Worm (Caenorhabditis elegans): ENCODE measurements around the gene irld-50.

irld-50 gene

ce11 chrII:2925806-2926558 lies 17.9 kb downstream of the irld-50 start (continued):
- TF ChIP-seq Y53F4B.3 (GFP tag; IDR thresholded peaks at IDR 0.05) (no peak), Y79H2A.3 (GFP tag; conservative IDR thresholded peaks at IDR 0.05) (no peak), ZK185.1 (tag; optimal IDR thresholded peaks at IDR 0.05; ENCODE audit: poor library complexity, severe bottlenecking) (no peak), hmg-20 (GFP tag; IDR thresholded peaks at IDR 0.05) (no peak), bed-2 (GFP tag; IDR thresholded peaks at IDR 0.05) (no peak), atf-7 (tag; optimal IDR thresholded peaks at IDR 0.05) (no peak), zfh-2 (GFP tag; conservative IDR thresholded peaks at IDR 0.05) (peak; percentile 68), attf-3 (GFP tag; conservative IDR thresholded peaks at IDR 0.05) (no peak), rec-8 (tag; optimal IDR thresholded peaks at IDR 0.05) (no peak), egrh-3 (GFP tag; IDR thresholded peaks at IDR 0.05) (peak; percentile 72), tbx-9 (tag; optimal IDR thresholded peaks at IDR 0.05; ENCODE audit: borderline replicate concordance) (no peak), T07F8.4 (tag; optimal IDR thresholded peaks at IDR 0.05) (no peak), madf-8 (GFP tag; conservative IDR thresholded peaks at IDR 0.05) (no peak), B0019.2 (GFP tag; conservative IDR thresholded peaks at IDR 0.05) (no peak), snpc-1.1 (tag; optimal IDR thresholded peaks at IDR 0.05; ENCODE audit: insufficient read depth) (no peak), nhr-80 (tag; optimal IDR thresholded peaks at IDR 0.05) (no peak), ekl-4 (GFP tag; IDR thresholded peaks at IDR 0.05) (no peak), mel-28 (tag; optimal IDR thresholded peaks at IDR 0.05; ENCODE audit: borderline replicate concordance) (no peak), aptf-3 (GFP tag; IDR thresholded peaks at IDR 0.05) (0 out of 2 replicates have a peak, but pooled peaks have one; percentile 7), K12H6.12 (tag; optimal IDR thresholded peaks at IDR 0.05) (no peak), snpc-3.4 (tag; optimal IDR thresholded peaks at IDR 0.05) (no peak), tlf-1 (GFP tag; optimal IDR thresholded peaks at IDR 0.05) (no peak), cebp-1 (GFP tag; IDR thresholded peaks at IDR 0.05) (no peak), cebp-1 (tag; optimal IDR thresholded peaks at IDR 0.05) (no peak), K11D2.4 (GFP tag; IDR thresholded peaks at IDR 0.05) (no peak), ets-4 (GFP tag; optimal IDR thresholded peaks at IDR 0.05) (peak; percentile 3), dox-1 (GFP tag; IDR thresholded peaks at IDR 0.05) (no peak), F55B11.4 (tag; optimal IDR thresholded peaks at IDR 0.05; ENCODE audit: borderline replicate concordance, insufficient read depth) (no peak), ztf-22 (GFP tag; optimal IDR thresholded peaks at IDR 0.05) (no peak)

DNA sequence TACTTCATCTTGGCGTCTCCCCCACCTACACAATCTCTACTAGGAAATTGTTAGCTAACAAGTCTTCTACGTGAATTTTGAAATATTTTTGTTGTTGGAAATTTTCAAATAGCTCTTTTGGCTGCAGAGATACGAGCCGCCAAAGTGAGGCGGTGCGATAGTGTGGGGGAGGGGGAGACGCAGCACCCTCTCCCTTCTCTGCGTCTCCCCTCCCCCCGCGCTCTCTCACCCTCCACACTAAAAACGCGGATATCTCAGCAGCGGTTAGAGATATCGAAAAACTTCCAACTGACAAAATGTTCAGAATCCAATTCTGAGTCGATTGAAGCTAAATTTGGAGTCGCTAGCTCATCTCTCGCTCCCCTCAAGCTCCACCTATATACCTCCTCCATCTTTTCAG lies 18.8 kb downstream of the irld-50 start:
- TF ChIP-seq mel-28 (tag; optimal IDR thresholded peaks at IDR 0.05; ENCODE audit: borderline replicate concordance) (no peak), mcd-1 (GFP tag; IDR thresholded peaks at IDR 0.05) (no peak), lir-1 (GFP tag; conservative IDR thresholded peaks at IDR 0.05) (no peak), zfh-2 (GFP tag; conservative IDR thresholded peaks at IDR 0.05) (peak; percentile 55; the same call in 1 of the 2 replicates), F37B4.10 (GFP tag; IDR thresholded peaks at IDR 0.05) (no peak), madf-10 (tag; optimal IDR thresholded peaks at IDR 0.05) (no peak), sdz-38 (tag; optimal IDR thresholded peaks at IDR 0.05) (no peak), egl-18 (GFP tag; IDR thresholded peaks at IDR 0.05) (no peak), hrde-1 (tag; optimal IDR thresholded peaks at IDR 0.05; ENCODE audit: borderline replicate concordance) (no peak), cebp-1 (GFP tag; IDR thresholded peaks at IDR 0.05) (no peak), cebp-1 (tag; optimal IDR thresholded peaks at IDR 0.05) (no peak), egrh-3 (GFP tag; IDR thresholded peaks at IDR 0.05) (peak; percentile 61; the same call in 1 of the 2 replicates), hmg-1.2 (GFP tag; IDR thresholded peaks at IDR 0.05) (peak; percentile 67), ceh-27 (GFP tag; optimal IDR thresholded peaks at IDR 0.05) (no peak)

All from whole organism, young adult.